Worm (Caenorhabditis elegans): Measurements from ENCODE around the gene F14H3.15.

DNA sequence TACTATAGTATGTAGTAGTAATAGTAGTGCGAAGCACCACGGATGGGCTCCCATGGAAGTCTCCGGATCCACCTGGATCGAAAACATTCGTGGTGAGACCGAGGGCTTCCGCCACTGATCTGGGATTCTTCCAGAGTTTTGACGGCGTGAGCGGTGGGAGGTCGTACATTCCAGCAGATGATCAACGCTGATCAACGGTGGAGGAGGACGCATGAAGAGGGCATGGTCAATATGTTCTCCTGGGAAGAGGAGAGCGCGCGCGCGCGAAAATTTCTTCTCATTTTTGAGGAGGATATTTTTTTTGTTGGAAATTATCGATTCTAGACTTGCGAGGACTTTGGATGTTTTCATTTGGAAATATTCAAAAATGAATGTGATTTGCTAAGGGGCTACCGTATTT, 26.5 kb downstream of the F14H3.15 start:
- TF ChIP-seq sptf-1 (tag; optimal IDR thresholded peaks at IDR 0.05) = no peak
- no peak for TF ChIP-seq ztf-11 (tag; optimal IDR thresholded peaks at IDR 0.05)
- TF ChIP-seq nhr-76 (tag; optimal IDR thresholded peaks at IDR 0.05) = no peak
- TF ChIP-seq mep-1 (tag; optimal IDR thresholded peaks at IDR 0.05) = no peak
- TF ChIP-seq lin-13 (tag; optimal IDR thresholded peaks at IDR 0.05) = no peak
- TF ChIP-seq snpc-4 (tag; optimal IDR thresholded peaks at IDR 0.05) = no peak
- no peak for TF ChIP-seq pha-4 (tag; optimal IDR thresholded peaks at IDR 0.05)
- TF ChIP-seq blmp-1 (tag; optimal IDR thresholded peaks at IDR 0.05) = no peak
- TF ChIP-seq lsy-2 (tag; optimal IDR thresholded peaks at IDR 0.05) = no peak

Measured in whole organism, mixed stage, embryonic.